Worm (Caenorhabditis elegans) whole organism, L3 larva: ENCODE measurements around the gene xbx-4.

Source experiments
- ZK546.5 ChIP-seq: sonication (generic microtip); optimal IDR thresholded peaks from 2 replicates; lab custom pipeline; 2017; ENCODE audit warnings: missing biosample characterization, missing genetic modification characterization
- eor-1 ChIP-seq, 2 experiments: fragments of 150-350 bp; optimal IDR thresholded peaks; 2 replicates each; lab custom pipeline; 2014 to 2018; ENCODE audit warnings: missing biosample characterization in 2 of 2, missing genetic modification characterization in 2 of 2
- nhr-43 ChIP-seq: sonication (generic microtip); optimal IDR thresholded peaks from 2 replicates; lab custom pipeline; 2016; ENCODE audit warnings: mild to moderate bottlenecking, missing genetic modification characterization, missing compliant biosample characterization; ENCODE audit not compliant: poor library complexity, severe bottlenecking
- snpc-4 ChIP-seq: fragments of 150-350 bp; optimal IDR thresholded peaks from 2 replicates; lab custom pipeline; 2014; ENCODE audit warnings: missing biosample characterization, missing genetic modification characterization
- ztf-11 ChIP-seq: fragments of 150-350 bp; optimal IDR thresholded peaks from 2 replicates; lab custom pipeline; 2014; ENCODE audit warnings: missing biosample characterization, missing genetic modification characterization
- ztf-4 ChIP-seq: fragments of 150-350 bp; optimal IDR thresholded peaks from 2 replicates; lab custom pipeline; 2014; ENCODE audit warnings: missing biosample characterization, missing genetic modification characterization

DNA sequence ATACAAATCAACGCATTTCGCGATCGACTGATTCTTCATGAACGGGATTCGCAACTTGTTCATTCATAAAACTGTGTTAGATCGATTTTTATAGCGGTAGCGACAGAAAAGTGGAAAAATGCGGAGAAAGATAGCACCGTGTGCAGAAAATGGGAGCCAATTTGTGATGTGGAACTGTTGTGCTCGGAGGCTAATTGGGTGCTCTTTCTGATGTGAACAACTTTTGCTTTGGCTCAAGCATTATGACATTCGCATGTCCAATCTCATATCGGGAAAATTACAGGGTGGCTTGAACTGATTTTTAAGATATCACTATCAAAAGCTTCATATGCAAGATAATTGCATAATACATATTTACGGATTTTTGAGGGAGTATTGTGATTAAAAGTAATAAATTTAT lies 14.7 kb upstream of the xbx-4 start, which contains the start of gene C23H5.11:
- TF ChIP-seq nhr-43 (tag; lab: Kevin White, UChicago) = no peak
- TF ChIP-seq ztf-11 (tag; lab: Kevin White, UChicago) = no peak
- no peak for TF ChIP-seq snpc-4
- no peak for TF ChIP-seq ZK546.5
- no peak for TF ChIP-seq eor-1 (tag; optimal IDR thresholded peaks at IDR 0.05; lab: Kevin White, UChicago)
- no peak for TF ChIP-seq ztf-4 (tag; lab: Kevin White, UChicago)
